Worm (Caenorhabditis elegans) whole organism, L2 larva: Measurements from ENCODE around the gene srx-7.

Experiments
- C34F6.9 ChIP-seq: fragments of 150-350 bp; optimal IDR thresholded peaks from 2 replicates; lab custom pipeline; 2014; ENCODE audit warnings: missing biosample characterization, missing genetic modification characterization
- F13H6.1 ChIP-seq: sonication (generic microtip); optimal IDR thresholded peaks from 2 replicates; lab custom pipeline; 2016; ENCODE audit warnings: missing genetic modification characterization, missing compliant biosample characterization
- Y55F3AM.14 ChIP-seq: fragments of 200-800 bp; sonication (Bioruptor generic); optimal IDR thresholded peaks from 2 replicates; lab custom pipeline; 2018; ENCODE audit warnings: mild to moderate bottlenecking, missing genetic modification characterization, missing compliant biosample characterization
- alr-1 ChIP-seq: fragments of 150-350 bp; optimal IDR thresholded peaks from 2 replicates; lab custom pipeline; 2014; ENCODE audit warnings: missing biosample characterization, missing genetic modification characterization
- aly-2 ChIP-seq: fragments of 150-350 bp; optimal IDR thresholded peaks from 2 replicates; lab custom pipeline; 2014; ENCODE audit warnings: missing biosample characterization, missing genetic modification characterization
- blmp-1 ChIP-seq: sonication (generic microtip); optimal IDR thresholded peaks from 2 replicates; lab custom pipeline; 2017; ENCODE audit warnings: missing genetic modification characterization, mild to moderate bottlenecking, missing compliant biosample characterization, antibody characterized with exemption, moderate library complexity; ENCODE audit not compliant: insufficient read depth
- ceh-16 ChIP-seq: fragments of 150-350 bp; optimal IDR thresholded peaks from 2 replicates; lab custom pipeline; 2014; ENCODE audit warnings: missing biosample characterization, missing genetic modification characterization
- ceh-82 ChIP-seq: fragments of 150-350 bp; optimal IDR thresholded peaks from 2 replicates; lab custom pipeline; 2014; ENCODE audit warnings: missing biosample characterization, missing genetic modification characterization
- crh-2 ChIP-seq: sonication (generic microtip); optimal IDR thresholded peaks from 2 replicates; lab custom pipeline; 2017; ENCODE audit warnings: missing biosample characterization, missing genetic modification characterization
- dmd-4 ChIP-seq: sonication (generic microtip); optimal IDR thresholded peaks from 2 replicates; lab custom pipeline; 2017; ENCODE audit warnings: missing biosample characterization, missing genetic modification characterization
- egl-27 ChIP-seq: sonication (generic microtip); optimal IDR thresholded peaks from 3 replicates; lab custom pipeline; 2017; ENCODE audit warnings: missing biosample characterization, missing genetic modification reagents, missing genetic modification characterization
- elt-1 ChIP-seq: fragments of 150-350 bp; optimal IDR thresholded peaks from 2 replicates; lab custom pipeline; 2014; ENCODE audit warnings: missing biosample characterization, missing genetic modification characterization
- fos-1 ChIP-seq: fragments of 150-350 bp; optimal IDR thresholded peaks from 2 replicates; lab custom pipeline; 2014; ENCODE audit warnings: missing biosample characterization, missing genetic modification characterization
- gmeb-1 ChIP-seq: fragments of 150-350 bp; optimal IDR thresholded peaks from 2 replicates; lab custom pipeline; 2014; ENCODE audit warnings: missing biosample characterization, missing genetic modification characterization
- lin-11 ChIP-seq: fragments of 150-350 bp; sonication (generic microtip); optimal IDR thresholded peaks from 2 replicates; lab custom pipeline; 2014; ENCODE audit warnings: missing biosample characterization, missing genetic modification characterization, inconsistent platforms, mixed read lengths
- lin-13 ChIP-seq: fragments of 150-350 bp; optimal IDR thresholded peaks from 2 replicates; lab custom pipeline; 2014; ENCODE audit warnings: missing biosample characterization, missing genetic modification reagents, missing genetic modification characterization
- lin-39 ChIP-seq: fragments of 150-350 bp; optimal IDR thresholded peaks from 2 replicates; lab custom pipeline; 2014; ENCODE audit warnings: missing biosample characterization, missing genetic modification reagents, missing genetic modification characterization
- mab-5 ChIP-seq: fragments of 150-350 bp; optimal IDR thresholded peaks from 2 replicates; lab custom pipeline; 2014; ENCODE audit warnings: missing biosample characterization, missing genetic modification characterization
- mbf-1 ChIP-seq: sonication (generic microtip); optimal IDR thresholded peaks from 2 replicates; lab custom pipeline; 2017; ENCODE audit warnings: missing biosample characterization, missing genetic modification characterization
- mdl-1 ChIP-seq, 2 experiments: fragments of 150-350 bp in 1 of 2; sonication (generic microtip) in 1 of 2; optimal IDR thresholded peaks; 2 replicates each; lab custom pipeline; 2017; ENCODE audit warnings: missing biosample characterization in 2 of 2, missing genetic modification characterization in 2 of 2
- nhr-11 ChIP-seq: fragments of 150-350 bp; optimal IDR thresholded peaks from 2 replicates; lab custom pipeline; 2014; ENCODE audit warnings: missing biosample characterization, missing genetic modification characterization
- nhr-12 ChIP-seq: fragments of 150-350 bp; optimal IDR thresholded peaks from 2 replicates; lab custom pipeline; 2014; ENCODE audit warnings: missing biosample characterization, missing genetic modification characterization
- nhr-129 ChIP-seq: fragments of 150-350 bp; optimal IDR thresholded peaks from 2 replicates; lab custom pipeline; 2014; ENCODE audit warnings: missing biosample characterization, missing genetic modification characterization
- nhr-21 ChIP-seq: fragments of 150-350 bp; optimal IDR thresholded peaks from 2 replicates; lab custom pipeline; 2014; ENCODE audit warnings: missing biosample characterization, missing genetic modification characterization
- nhr-23 ChIP-seq: fragments of 150-350 bp; optimal IDR thresholded peaks from 2 replicates; lab custom pipeline; 2014; ENCODE audit warnings: missing biosample characterization, missing genetic modification reagents, missing genetic modification characterization
- nhr-25 ChIP-seq: fragments of 150-350 bp; sonication (generic microtip); optimal IDR thresholded peaks from 3 replicates; lab custom pipeline; 2014; ENCODE audit warnings: missing biosample characterization, missing genetic modification characterization
- nhr-6 ChIP-seq: fragments of 150-350 bp; optimal IDR thresholded peaks from 2 replicates; lab custom pipeline; 2014; ENCODE audit warnings: missing biosample characterization, missing genetic modification characterization
- nhr-77 ChIP-seq: fragments of 150-350 bp; optimal IDR thresholded peaks from 2 replicates; lab custom pipeline; 2014; ENCODE audit warnings: missing biosample characterization, missing genetic modification characterization
- peb-1 ChIP-seq: fragments of 150-350 bp; optimal IDR thresholded peaks from 2 replicates; lab custom pipeline; 2014; ENCODE audit warnings: missing biosample characterization, missing genetic modification characterization
- sem-4 ChIP-seq: fragments of 150-350 bp; optimal IDR thresholded peaks from 2 replicates; lab custom pipeline; 2014; ENCODE audit warnings: missing biosample characterization, missing genetic modification reagents, missing genetic modification characterization
- skn-1 ChIP-seq: sonication (generic microtip); optimal IDR thresholded peaks from 2 replicates; lab custom pipeline; 2017; ENCODE audit warnings: missing biosample characterization, missing genetic modification characterization
- sma-3 ChIP-seq: sonication (generic microtip); optimal IDR thresholded peaks from 2 replicates; lab custom pipeline; 2016; ENCODE audit warnings: missing genetic modification reagents, missing genetic modification characterization, missing compliant biosample characterization
- sma-9 ChIP-seq, 2 experiments: fragments of 150-350 bp in 1 of 2; sonication (generic microtip) in 1 of 2; optimal IDR thresholded peaks; 2 replicates each; lab custom pipeline; 2014 to 2016; ENCODE audit warnings: missing genetic modification characterization in 2 of 2, mild to moderate bottlenecking in 1 of 2, missing biosample characterization in 1 of 2, missing compliant biosample characterization in 1 of 2, missing genetic modification reagents in 1 of 2, moderate library complexity in 1 of 2
- snpc-4 ChIP-seq: fragments of 150-350 bp; optimal IDR thresholded peaks from 2 replicates; lab custom pipeline; 2014; ENCODE audit warnings: missing biosample characterization, missing genetic modification characterization
- unc-55 ChIP-seq: fragments of 150-350 bp; sonication (generic microtip); optimal IDR thresholded peaks from 3 replicates; lab custom pipeline; 2014; ENCODE audit warnings: missing biosample characterization, missing genetic modification reagents, missing genetic modification characterization
- unc-62 ChIP-seq: fragments of 150-350 bp; optimal IDR thresholded peaks from 2 replicates; lab custom pipeline; 2014; ENCODE audit warnings: missing biosample characterization, missing genetic modification reagents, missing genetic modification characterization
- zag-1 ChIP-seq: fragments of 150-350 bp; optimal IDR thresholded peaks from 2 replicates; lab custom pipeline; 2014; ENCODE audit warnings: missing biosample characterization, missing genetic modification characterization
- ztf-4 ChIP-seq: fragments of 150-350 bp; optimal IDR thresholded peaks from 2 replicates; lab custom pipeline; 2014; ENCODE audit warnings: missing biosample characterization, missing genetic modification characterization

srx-7 gene

ce11 chrV:524058-524457, 35.9 kb upstream of the srx-7 start, which contains the start of gene lipl-3:
lipl-3 (minus strand) TSS chrV:524218.
- TF ChIP-seq lin-11 (no peak), sma-9 (GFP tag; optimal IDR thresholded peaks at IDR 0.05; lab: Kevin White, UChicago) (peak; percentile 10), sma-9 (tag; optimal IDR thresholded peaks at IDR 0.05; lab: Kevin White, UChicago) (no peak)

ce11 chrV:525040-525439, 35.0 kb upstream of the srx-7 start, which contains the start of gene R11G11.16:
R11G11.16 (minus strand) TSS chrV:525140.
- TF ChIP-seq Y55F3AM.14 (GFP tag; lab: Kevin White, UChicago) (no peak), alr-1 (tag; lab: Kevin White, UChicago) (no peak), skn-1 (tag; lab: Kevin White, UChicago) (no peak), nhr-77 (no peak), lin-13 (GFP tag; lab: Kevin White, UChicago) (no peak), nhr-129 (tag; lab: Kevin White, UChicago) (no peak), gmeb-1 (no peak), aly-2 (tag; lab: Kevin White, UChicago) (no peak), unc-55 (GFP tag; lab: Kevin White, UChicago) (no peak), ceh-16 (tag; lab: Kevin White, UChicago) (no peak), ztf-4 (tag; lab: Kevin White, UChicago) (no peak), snpc-4 (tag; lab: Kevin White, UChicago) (no peak), mbf-1 (tag; lab: Kevin White, UChicago) (no peak), nhr-23 (tag; lab: Kevin White, UChicago) (no peak), blmp-1 (tag; lab: Kevin White, UChicago) (no peak), ceh-82 (no peak), peb-1 (tag; lab: Kevin White, UChicago) (no peak), sem-4 (tag; lab: Kevin White, UChicago) (no peak), nhr-25 (tag; lab: Kevin White, UChicago) (no peak), F13H6.1 (tag; lab: Kevin White, UChicago) (no peak)

- no peak for TF ChIP-seq lin-39 (tag; lab: Kevin White, UChicago)
- TF ChIP-seq sem-4 (tag; lab: Kevin White, UChicago), result no peak
- TF ChIP-seq dmd-4, result no peak
- TF ChIP-seq F13H6.1 (tag; lab: Kevin White, UChicago), result no peak
- TF ChIP-seq gmeb-1, result no peak
- no peak for TF ChIP-seq nhr-21
- no peak for TF ChIP-seq nhr-11 (tag; lab: Kevin White, UChicago)
- no peak for TF ChIP-seq peb-1 (tag; lab: Kevin White, UChicago)
- no peak for TF ChIP-seq egl-27
- TF ChIP-seq ceh-82, result no peak
- no peak for TF ChIP-seq elt-1 (tag; lab: Kevin White, UChicago)
- TF ChIP-seq snpc-4 (tag; lab: Kevin White, UChicago), result no peak
- no peak for TF ChIP-seq ztf-4 (tag; lab: Kevin White, UChicago)
- TF ChIP-seq mdl-1 (tag; optimal IDR thresholded peaks at IDR 0.05; lab: Kevin White, UChicago), result no peak
- no peak for TF ChIP-seq sma-9 (GFP tag; optimal IDR thresholded peaks at IDR 0.05; lab: Kevin White, UChicago)
- TF ChIP-seq sma-9 (tag; optimal IDR thresholded peaks at IDR 0.05; lab: Kevin White, UChicago), result no peak
- no peak for TF ChIP-seq zag-1 (tag; lab: Kevin White, UChicago)
- TF ChIP-seq unc-62 (GFP tag; lab: Kevin White, UChicago), result no peak
These were observed 32.4 kb upstream of the srx-7 start, which contains the start of gene srw-108 for ce11 chrV:527602-528001. srw-108 (plus strand) TSS chrV:527902.

ce11 chrV:532046-532445, 27.9 kb upstream of the srx-7 start, which contains the start of gene nhr-58:
nhr-58 (plus strand) TSS chrV:532259.
- TF ChIP-seq peb-1 (tag; lab: Kevin White, UChicago) (no peak), nhr-21 (peak; percentile 66), nhr-12 (no peak), mab-5 (tag; lab: Kevin White, UChicago) (no peak), ceh-16 (tag; lab: Kevin White, UChicago) (peak; percentile 18), snpc-4 (tag; lab: Kevin White, UChicago) (peak; percentile 17), blmp-1 (tag; lab: Kevin White, UChicago) (peak; percentile 64), sma-3 (GFP tag; lab: Kevin White, UChicago) (peak; percentile 61), sma-9 (GFP tag; optimal IDR thresholded peaks at IDR 0.05; lab: Kevin White, UChicago) (peak; percentile 99), sma-9 (tag; optimal IDR thresholded peaks at IDR 0.05; lab: Kevin White, UChicago) (peak; percentile 43), nhr-77 (no peak), C34F6.9 (tag; lab: Kevin White, UChicago) (peak; percentile 62), egl-27 (peak; percentile 83), nhr-129 (tag; lab: Kevin White, UChicago) (peak; percentile 97), F13H6.1 (tag; lab: Kevin White, UChicago) (peak; percentile 81), nhr-6 (tag; lab: Kevin White, UChicago) (peak; percentile 15), crh-2 (tag; lab: Kevin White, UChicago) (peak; percentile 63), lin-11 (no peak), mdl-1 (tag; optimal IDR thresholded peaks at IDR 0.05; lab: Kevin White, UChicago) (peak in 1 of 2 experiments; percentile 51), fos-1 (peak; percentile 93), gmeb-1 (peak; percentile 29), unc-55 (GFP tag; lab: Kevin White, UChicago) (peak; percentile 70)
- TF ChIP-seq, all 48 proteins: peak for 16
